Fruit fly (Drosophila melanogaster): Measurements from ENCODE around the gene CG10949.
A peak's percentile ranks its signal among the peaks of the same experiment; 100 is the strongest.

The CG10949 gene

dm6 chr2L:20390004-20390403 lies 26.7 kb downstream of the CG10949 start (continued):
- no peak for TF ChIP-seq nom (GFP tag; optimal IDR thresholded peaks at IDR 0.05)
- no peak for TF ChIP-seq sr (GFP tag; IDR thresholded peaks at IDR 0.05)
- no peak for TF ChIP-seq CG16779 (GFP tag; IDR thresholded peaks at IDR 0.05)
- no peak for TF ChIP-seq Bgb (GFP tag; IDR thresholded peaks at IDR 0.05; ENCODE audit: partially characterized antibody)
- TF ChIP-seq sisA (GFP tag; IDR thresholded peaks at IDR 0.05) = no peak
- no peak for TF ChIP-seq pum (GFP tag; optimal IDR thresholded peaks at IDR 0.05)
- no peak for TF ChIP-seq gro (GFP tag; optimal IDR thresholded peaks at IDR 0.05)
- TF ChIP-seq CG7357 (GFP tag; IDR thresholded peaks at IDR 0.05) = no peak
- TF ChIP-seq pan (optimal IDR thresholded peaks at IDR 0.05) = no peak
- TF ChIP-seq pan (GFP tag; optimal IDR thresholded peaks at IDR 0.05 in 1 of 2, IDR thresholded peaks at IDR 0.05 in 1 of 2) = no peak
- no peak for TF ChIP-seq sna (GFP tag; IDR thresholded peaks at IDR 0.05; ENCODE audit: partially characterized antibody)
- no peak for TF ChIP-seq CG31365 (tag; optimal IDR thresholded peaks at IDR 0.05)
- TF ChIP-seq Trl (optimal IDR thresholded peaks at IDR 0.05) = no peak
- TF ChIP-seq Trl (GFP tag; optimal IDR thresholded peaks at IDR 0.05) = peak; percentile 29
- TF ChIP-seq ems (GFP tag; optimal IDR thresholded peaks at IDR 0.05) = no peak
- TF ChIP-seq CG1602 (GFP tag; optimal IDR thresholded peaks at IDR 0.05) = no peak
- TF ChIP-seq CG8359 (GFP tag; optimal IDR thresholded peaks at IDR 0.05; ENCODE audit: borderline replicate concordance) = no peak
- TF ChIP-seq Ada2b (GFP tag; IDR thresholded peaks at IDR 0.05) = no peak
- no peak for TF ChIP-seq CG9609 (GFP tag; optimal IDR thresholded peaks at IDR 0.05)
- no peak for TF ChIP-seq inv (GFP tag; IDR thresholded peaks at IDR 0.05; ENCODE audit: partially characterized antibody)
- peak; percentile 27; the same call in 1 of the 3 replicates for TF ChIP-seq CG11695 (GFP tag; IDR thresholded peaks at IDR 0.05)
- TF ChIP-seq CG1792 (GFP tag; optimal IDR thresholded peaks at IDR 0.05) = no peak
- TF ChIP-seq exex (tag; optimal IDR thresholded peaks at IDR 0.05) = peak; percentile 43
- TF ChIP-seq CG9876 (GFP tag; optimal IDR thresholded peaks at IDR 0.05) = no peak
- TF ChIP-seq CG1233 (GFP tag; optimal IDR thresholded peaks at IDR 0.05) = no peak
- TF ChIP-seq CG32767 (GFP tag; IDR thresholded peaks at IDR 0.05) = no peak
- TF ChIP-seq h (optimal IDR thresholded peaks at IDR 0.05) = no peak
- TF ChIP-seq CG7745 (tag; optimal IDR thresholded peaks at IDR 0.05) = no peak
- TF ChIP-seq CG10274 (GFP tag; optimal IDR thresholded peaks at IDR 0.05) = no peak
- TF ChIP-seq zfh1 (GFP tag; IDR thresholded peaks at IDR 0.05) = no peak
- TF ChIP-seq crol (GFP tag; IDR thresholded peaks at IDR 0.05) = no peak
- TF ChIP-seq maf-S (GFP tag; optimal IDR thresholded peaks at IDR 0.05) = no peak
- TF ChIP-seq CG5245 (GFP tag; optimal IDR thresholded peaks at IDR 0.05) = no peak
- TF ChIP-seq CG8944 (GFP tag; optimal IDR thresholded peaks at IDR 0.05) = no peak
- TF ChIP-seq CoRest (tag; optimal IDR thresholded peaks at IDR 0.05) = no peak
- no peak for TF ChIP-seq B-H1 (GFP tag; IDR thresholded peaks at IDR 0.05)
- no peak for TF ChIP-seq BEAF-32 (GFP tag; optimal IDR thresholded peaks at IDR 0.05)
- no peak for TF ChIP-seq ash1 (GFP tag; optimal IDR thresholded peaks at IDR 0.05)
- no peak for TF ChIP-seq CG2116 (GFP tag; optimal IDR thresholded peaks at IDR 0.05)
- TF ChIP-seq lola (GFP tag; optimal IDR thresholded peaks at IDR 0.05) = no peak
- TF ChIP-seq Taf1 (GFP tag; IDR thresholded peaks at IDR 0.05) = no peak
- TF ChIP-seq Lim3 (GFP tag; IDR thresholded peaks at IDR 0.05) = no peak
- TF ChIP-seq CG14965 (GFP tag; optimal IDR thresholded peaks at IDR 0.05; ENCODE audit: borderline replicate concordance) = no peak
- TF ChIP-seq CG31224 (GFP tag; IDR thresholded peaks at IDR 0.05) = no peak
- TF ChIP-seq lbe (GFP tag; optimal IDR thresholded peaks at IDR 0.05) = peak; percentile 13
- no peak for TF ChIP-seq CG7556 (GFP tag; optimal IDR thresholded peaks at IDR 0.05)
- no peak for TF ChIP-seq Atf6 (GFP tag; IDR thresholded peaks at IDR 0.05)
- peak; percentile 50 for TF ChIP-seq CG17568 (GFP tag; optimal IDR thresholded peaks at IDR 0.05)
- TF ChIP-seq aop (GFP tag; IDR thresholded peaks at IDR 0.05) = no peak
- no peak for TF ChIP-seq gsb-n (tag; optimal IDR thresholded peaks at IDR 0.05)
- no peak for TF ChIP-seq eyg (GFP tag; optimal IDR thresholded peaks at IDR 0.05)
- no peak for TF ChIP-seq Gsc (GFP tag; IDR thresholded peaks at IDR 0.05)
- no peak for TF ChIP-seq zen (tag; optimal IDR thresholded peaks at IDR 0.05)
